Worm (Caenorhabditis elegans) whole organism, midembryonic: ENCODE results near the gene cnc-9.

Source experiments
- T22C8.4 ChIP-seq: fragments of 200-800 bp; sonication (Bioruptor generic); IDR thresholded peaks from 2 replicates; pipeline ENCODE4 v1.3.6; 2022; ENCODE audit warnings: missing genetic modification characterization, missing compliant biosample characterization
- flt-1 ChIP-seq: fragments of 200-800 bp; sonication (Bioruptor generic); IDR thresholded peaks from 2 replicates; pipeline ENCODE4 v1.3.6; 2022; ENCODE audit warnings: missing genetic modification characterization, missing compliant biosample characterization
- med-1 ChIP-seq: sonication (generic microtip); optimal IDR thresholded peaks from 2 replicates; lab custom pipeline; 2017; ENCODE audit warnings: missing genetic modification characterization, mild to moderate bottlenecking, missing compliant biosample characterization, antibody characterized with exemption, missing genetic modification reagents; ENCODE audit not compliant: insufficient read depth
- ref-1 ChIP-seq: fragments of 200-800 bp; sonication (Bioruptor generic); conservative IDR thresholded peaks from 2 replicates; pipeline ENCODE4 v1.3.6; 2022; ENCODE audit warnings: missing genetic modification reagents, missing genetic modification characterization, missing compliant biosample characterization
- tab-1 ChIP-seq: fragments of 200-800 bp; sonication (Bioruptor generic); IDR thresholded peaks from 2 replicates; pipeline ENCODE4 v1.3.6; 2022; ENCODE audit warnings: missing genetic modification characterization, missing compliant biosample characterization
- ztf-23 ChIP-seq: fragments of 200-800 bp; sonication (Bioruptor generic); IDR thresholded peaks from 2 replicates; pipeline ENCODE4 v1.3.6; 2022; ENCODE audit warnings: missing genetic modification reagents, missing genetic modification characterization, missing compliant biosample characterization
- ztf-29 ChIP-seq: fragments of 200-800 bp; sonication (Bioruptor generic); IDR thresholded peaks from 2 replicates; pipeline ENCODE4 v1.3.6; 2022; ENCODE audit warnings: missing genetic modification reagents, missing genetic modification characterization, missing compliant biosample characterization

- TF ChIP-seq flt-1, result no peak
- no peak for TF ChIP-seq T22C8.4
- no peak for TF ChIP-seq ztf-29 (GFP tag; lab: Robert Waterston, UW)
- TF ChIP-seq med-1 (GFP tag; lab: Kevin White, UChicago), result no peak
- TF ChIP-seq ztf-23 (GFP tag; lab: Robert Waterston, UW), result no peak
- TF ChIP-seq tab-1 (GFP tag; lab: Robert Waterston, UW), result no peak
- TF ChIP-seq ref-1 (GFP tag; lab: Robert Waterston, UW), result no peak
These were observed 49.4 kb upstream of the cnc-9 start, which contains the start of gene try-12 for ce11 chrV:7449303-7449827.
